Fruit fly (Drosophila melanogaster) S2 (cell line): ENCODE measurements around the gene CG45154.

Source experiments
- CG8478 ChIP-seq: fragments of >200 bp; optimal IDR thresholded peaks from 2 replicates; lab custom pipeline; 2018
- CTCF ChIP-seq, 2 experiments: fragments of >200 bp; optimal IDR thresholded peaks; 2 replicates each; lab custom pipeline; 2018

DNA sequence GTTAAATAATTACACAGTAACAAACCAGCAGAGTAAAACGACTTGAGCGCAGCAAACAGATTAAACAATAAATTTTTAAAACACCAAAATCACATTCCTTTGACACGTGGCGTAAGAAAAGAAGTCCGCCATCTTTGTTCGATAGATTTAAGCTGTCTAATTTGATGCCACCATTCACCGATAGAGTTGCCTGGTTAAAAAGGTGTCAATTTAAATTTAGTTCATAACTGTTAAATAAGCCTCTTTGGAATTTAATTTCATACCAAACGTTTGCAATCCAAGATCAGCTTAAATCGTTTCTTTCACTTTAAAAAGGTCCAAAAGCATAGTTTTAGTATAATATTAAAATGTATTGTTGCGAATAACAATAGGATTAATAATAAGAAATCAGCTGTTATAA lies 44.7 kb downstream of the CG45154 start, which contains the start of gene CG15446:
- TF ChIP-seq CG8478 (lab: Kevin White, UChicago) (no peak), CTCF (optimal IDR thresholded peaks at IDR 0.05; lab: Kevin White, UChicago) (no peak)
